Worm (Caenorhabditis elegans): ENCODE data around the gene F35H10.5.
A peak's percentile ranks its signal among the peaks of the same experiment; 100 is the strongest.

The F35H10.5 gene

ce11 chrIV:8312105-8312504 lies 11.5 kb downstream of the F35H10.5 start:
- TF ChIP-seq efl-1 (optimal IDR thresholded peaks at IDR 0.05) (no peak), efl-1 (GFP tag; optimal IDR thresholded peaks at IDR 0.05 in 1 of 2) (peak in 1 of 2 experiments; percentile 56), aha-1 (tag; optimal IDR thresholded peaks at IDR 0.05) (no peak)

ce11 chrIV:8312846-8313245 lies 12.3 kb downstream of the F35H10.5 start, which contains the start of gene F35H10.10:
Gene F35H10.10 (minus strand): TSS chrIV:8312946.
- TF ChIP-seq blmp-1 (tag; optimal IDR thresholded peaks at IDR 0.05) (peak; percentile 84), ceh-8 (GFP tag; optimal IDR thresholded peaks at IDR 0.05) (no peak)

ce11 chrIV:8317800-8318199 lies 17.2 kb downstream of the F35H10.5 start:
- TF ChIP-seq ces-1 (GFP tag; optimal IDR thresholded peaks at IDR 0.05) (no peak), blmp-1 (tag; optimal IDR thresholded peaks at IDR 0.05) (peak; percentile 97), vab-15 (tag; optimal IDR thresholded peaks at IDR 0.05) (no peak), lin-35 (GFP tag; optimal IDR thresholded peaks at IDR 0.05) (no peak), hlh-17 (GFP tag; optimal IDR thresholded peaks at IDR 0.05; ENCODE audit: borderline replicate concordance) (no peak), elt-3 (tag; optimal IDR thresholded peaks at IDR 0.05) (peak in 2 of 6 experiments; percentile 5 to 13), rnt-1 (tag; optimal IDR thresholded peaks at IDR 0.05) (no peak), nhr-76 (tag; optimal IDR thresholded peaks at IDR 0.05) (no peak), egl-27 (tag; optimal IDR thresholded peaks at IDR 0.05) (no peak), lsy-2 (tag; optimal IDR thresholded peaks at IDR 0.05) (no peak), pqm-1 (tag; optimal IDR thresholded peaks at IDR 0.05) (no peak), tlp-1 (tag; optimal IDR thresholded peaks at IDR 0.05) (no peak), lin-14 (GFP tag; optimal IDR thresholded peaks at IDR 0.05) (peak; percentile 39)

- no peak for TF ChIP-seq nhr-84 (tag; optimal IDR thresholded peaks at IDR 0.05)
- TF ChIP-seq hpl-2 (GFP tag; optimal IDR thresholded peaks at IDR 0.05) = no peak
- TF ChIP-seq C16A3.4 (tag; optimal IDR thresholded peaks at IDR 0.05) = no peak
- TF ChIP-seq irx-1 (tag; optimal IDR thresholded peaks at IDR 0.05) = no peak
- peak; percentile 76 for TF ChIP-seq blmp-1 (tag; optimal IDR thresholded peaks at IDR 0.05)
- peak; percentile 71 for TF ChIP-seq nhr-85 (tag)
- TF ChIP-seq lin-14 (GFP tag; optimal IDR thresholded peaks at IDR 0.05) = peak; percentile 40
These were observed 18.2 kb downstream of the F35H10.5 start for ce11 chrIV:8318799-8319198.

- TF ChIP-seq elt-2 (tag; optimal IDR thresholded peaks at IDR 0.05) = no peak
These were observed 25.1 kb downstream of the F35H10.5 start, which contains the start of gene F35H10.3 for ce11 chrIV:8325667-8326066. Gene F35H10.3 (plus strand): TSS chrIV:8325967.

ce11 chrIV:8328913-8329312 lies 28.3 kb downstream of the F35H10.5 start, which contains the start of gene F35H10.2:
Gene F35H10.2 (plus strand): TSS chrIV:8329213.
- TF ChIP-seq isw-1 (GFP tag; IDR thresholded peaks at IDR 0.05) (no peak), zip-4 (GFP tag; optimal IDR thresholded peaks at IDR 0.05) (no peak), lir-3 (tag; optimal IDR thresholded peaks at IDR 0.05; ENCODE audit: poor library complexity) (no peak), C04F5.9 (tag; optimal IDR thresholded peaks at IDR 0.05) (no peak), fkh-4 (tag; optimal IDR thresholded peaks at IDR 0.05; ENCODE audit: borderline replicate concordance) (no peak), lin-39 (tag; optimal IDR thresholded peaks at IDR 0.05) (no peak), dsc-1 (tag; optimal IDR thresholded peaks at IDR 0.05) (no peak), nhr-84 (tag; optimal IDR thresholded peaks at IDR 0.05) (no peak), nhr-12 (tag; optimal IDR thresholded peaks at IDR 0.05) (no peak), elt-2 (tag; optimal IDR thresholded peaks at IDR 0.05) (no peak), ceh-88 (GFP tag; IDR thresholded peaks at IDR 0.05) (no peak), fos-1 (tag; optimal IDR thresholded peaks at IDR 0.05) (no peak), unc-30 (tag; optimal IDR thresholded peaks at IDR 0.05) (no peak), ceh-8 (GFP tag; optimal IDR thresholded peaks at IDR 0.05) (no peak), ets-5 (GFP tag; IDR thresholded peaks at IDR 0.05) (no peak), lsy-2 (tag; optimal IDR thresholded peaks at IDR 0.05) (no peak)

Data from whole organism, L1 larva.